Worm (Caenorhabditis elegans): ENCODE results near the gene npr-8.

- no peak for TF ChIP-seq snpc-4 (GFP tag; optimal IDR thresholded peaks at IDR 0.05)
- TF ChIP-seq snpc-4 (tag; optimal IDR thresholded peaks at IDR 0.05): no peak
- no peak for TF ChIP-seq hrde-1 (tag; optimal IDR thresholded peaks at IDR 0.05; ENCODE audit: borderline replicate concordance)
- no peak for TF ChIP-seq aptf-3 (GFP tag; IDR thresholded peaks at IDR 0.05)
- TF ChIP-seq ceh-79 (tag; optimal IDR thresholded peaks at IDR 0.05): no peak
- no peak for TF ChIP-seq ZK185.1 (tag; optimal IDR thresholded peaks at IDR 0.05; ENCODE audit: poor library complexity, severe bottlenecking)
- no peak for TF ChIP-seq B0019.2 (GFP tag; conservative IDR thresholded peaks at IDR 0.05)
- no peak for TF ChIP-seq F57A8.1 (GFP tag; optimal IDR thresholded peaks at IDR 0.05)
- no peak for TF ChIP-seq unc-62 (GFP tag; optimal IDR thresholded peaks at IDR 0.05)
- TF ChIP-seq D2030.7 (GFP tag; IDR thresholded peaks at IDR 0.05): no peak
- no peak for TF ChIP-seq F33H1.4 (GFP tag; IDR thresholded peaks at IDR 0.05)
- TF ChIP-seq F57C9.4 (tag; optimal IDR thresholded peaks at IDR 0.05): no peak
These were observed 7.3 kb upstream of the npr-8 start for ce11 chrX:7369770-7370169.
